Worm (Caenorhabditis elegans) whole organism, L2 larva: Measurements from ENCODE around the gene swsn-4.

Experiments
- F13H6.1 ChIP-seq: sonication (generic microtip); optimal IDR thresholded peaks from 2 replicates; lab custom pipeline; 2016; ENCODE audit warnings: missing genetic modification characterization, missing compliant biosample characterization
- blmp-1 ChIP-seq: sonication (generic microtip); optimal IDR thresholded peaks from 2 replicates; lab custom pipeline; 2017; ENCODE audit warnings: missing genetic modification characterization, mild to moderate bottlenecking, missing compliant biosample characterization, antibody characterized with exemption, moderate library complexity; ENCODE audit not compliant: insufficient read depth
- egl-27 ChIP-seq: sonication (generic microtip); optimal IDR thresholded peaks from 3 replicates; lab custom pipeline; 2017; ENCODE audit warnings: missing biosample characterization, missing genetic modification reagents, missing genetic modification characterization
- nhr-25 ChIP-seq: fragments of 150-350 bp; sonication (generic microtip); optimal IDR thresholded peaks from 3 replicates; lab custom pipeline; 2014; ENCODE audit warnings: missing biosample characterization, missing genetic modification characterization
- peb-1 ChIP-seq: fragments of 150-350 bp; optimal IDR thresholded peaks from 2 replicates; lab custom pipeline; 2014; ENCODE audit warnings: missing biosample characterization, missing genetic modification characterization
- snpc-4 ChIP-seq: fragments of 150-350 bp; optimal IDR thresholded peaks from 2 replicates; lab custom pipeline; 2014; ENCODE audit warnings: missing biosample characterization, missing genetic modification characterization

DNA sequence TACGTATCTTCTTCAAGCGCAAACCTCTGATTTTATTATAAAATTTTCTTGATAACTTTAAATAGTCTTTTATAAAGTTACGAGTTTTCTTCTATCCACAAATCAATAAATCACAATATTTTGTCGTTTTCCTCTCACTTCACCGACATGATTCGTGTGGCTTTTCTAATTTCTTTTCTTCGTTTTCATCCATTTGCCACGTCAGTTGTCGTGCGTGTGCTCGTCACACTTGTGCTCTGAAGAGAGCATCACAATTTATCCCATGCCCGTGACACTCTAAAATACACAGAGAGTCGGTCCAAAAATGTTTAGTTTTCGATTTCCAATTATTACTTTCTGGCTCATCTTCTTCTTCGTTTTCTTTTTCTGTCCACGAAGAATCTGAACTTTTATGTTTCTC, 13.9 kb upstream of the swsn-4 start:
- TF ChIP-seq blmp-1: no peak
- no peak for TF ChIP-seq nhr-25 (tag; lab: Kevin White, UChicago)
- TF ChIP-seq egl-27 (tag; lab: Kevin White, UChicago): no peak
- no peak for TF ChIP-seq peb-1
- TF ChIP-seq snpc-4 (tag; lab: Kevin White, UChicago): no peak
- no peak for TF ChIP-seq F13H6.1
